Fruit fly (Drosophila melanogaster) whole organism, embryonic: ENCODE results near the gene CG13616.

Source experiments
- CG10321 ChIP-seq: fragments of 200-800 bp; sonication (Bioruptor generic); IDR thresholded peaks from 2 replicates; pipeline ENCODE4 v1.3.6; 2022; ENCODE audit warnings: missing biosample characterization, missing genetic modification characterization
- CG10462 ChIP-seq: fragments of 200-800 bp; sonication (Bioruptor generic); optimal IDR thresholded peaks from 2 replicates; lab custom pipeline; 2016; ENCODE audit warnings: missing biosample characterization, missing genetic modification characterization
- CG10654 ChIP-seq: fragments of 200-800 bp; sonication (Bioruptor generic); optimal IDR thresholded peaks from 2 replicates; lab custom pipeline; 2016; ENCODE audit warnings: missing biosample characterization, missing genetic modification characterization
- CG10959 ChIP-seq: fragments of 200-800 bp; sonication (Bioruptor generic); IDR thresholded peaks from 2 replicates; pipeline ENCODE4 v1.3.6; 2022; ENCODE audit warnings: missing biosample characterization, missing genetic modification characterization
- CG10979 ChIP-seq: fragments of 200-800 bp; sonication (Bioruptor generic); optimal IDR thresholded peaks from 2 replicates; lab custom pipeline; 2018; ENCODE audit warnings: missing biosample characterization, mild to moderate bottlenecking, missing genetic modification characterization, moderate library complexity
- CG13775 ChIP-seq: fragments of 200-800 bp; sonication (Bioruptor generic); optimal IDR thresholded peaks from 3 replicates; lab custom pipeline; 2017; ENCODE audit warnings: missing biosample characterization, mild to moderate bottlenecking, missing genetic modification characterization
- CG15696 ChIP-seq: fragments of 200-800 bp; sonication (Bioruptor generic); optimal IDR thresholded peaks from 2 replicates; lab custom pipeline; 2019; ENCODE audit warnings: missing biosample characterization, mild to moderate bottlenecking, missing genetic modification characterization, moderate library complexity
- CG17361 ChIP-seq: fragments of 200-800 bp; sonication (Bioruptor generic); IDR thresholded peaks from 3 replicates; pipeline ENCODE4 v1.3.6; 2022; ENCODE audit warnings: missing biosample characterization, missing genetic modification characterization
- CG34422 ChIP-seq: fragments of 200-800 bp; sonication (Bioruptor generic); IDR thresholded peaks from 3 replicates; pipeline ENCODE4 v1.3.6; 2022; ENCODE audit warnings: missing biosample characterization, missing genetic modification characterization
- CG3726 ChIP-seq: fragments of 200-800 bp; sonication (Bioruptor generic); IDR thresholded peaks from 3 replicates; pipeline ENCODE4, ENCODE4 v1.3.6; 2022; ENCODE audit warnings: missing biosample characterization, missing genetic modification characterization
- CG3995 ChIP-seq: fragments of 200-800 bp; sonication (Bioruptor generic); optimal IDR thresholded peaks from 3 replicates; lab custom pipeline; 2016; ENCODE audit warnings: missing biosample characterization, missing genetic modification characterization
- CG4282 ChIP-seq: fragments of 200-800 bp; sonication (Bioruptor generic); optimal IDR thresholded peaks from 2 replicates; lab custom pipeline; 2016; ENCODE audit warnings: missing biosample characterization, missing genetic modification characterization
- CG43689 ChIP-seq: fragments of 200-800 bp; sonication (Bioruptor generic); IDR thresholded peaks from 2 replicates; pipeline ENCODE4 v1.3.6; 2022; ENCODE audit warnings: missing biosample characterization, missing genetic modification characterization
- CG5245 ChIP-seq: fragments of 200-800 bp; sonication (Bioruptor generic); optimal IDR thresholded peaks from 3 replicates; lab custom pipeline; 2016; ENCODE audit warnings: missing biosample characterization, missing genetic modification characterization
- CG6683 ChIP-seq: fragments of 200-800 bp; sonication (Bioruptor generic); optimal IDR thresholded peaks from 2 replicates; lab custom pipeline; 2017; ENCODE audit warnings: missing biosample characterization, mild to moderate bottlenecking, missing genetic modification characterization, missing genetic modification reagents
- CG7786 ChIP-seq: fragments of 200-800 bp; sonication (Bioruptor generic); optimal IDR thresholded peaks from 2 replicates; lab custom pipeline; 2016; ENCODE audit warnings: missing biosample characterization, missing genetic modification characterization
- CG7928 ChIP-seq: fragments of 200-800 bp; sonication (Bioruptor generic); optimal IDR thresholded peaks from 2 replicates; lab custom pipeline; 2017; ENCODE audit warnings: missing biosample characterization, mild to moderate bottlenecking, missing genetic modification characterization
- CG8290 ChIP-seq, 3 experiments: fragments of 200-800 bp; sonication (Bioruptor generic); optimal IDR thresholded peaks; 2 replicates each; lab custom pipeline; 2016 to 2019; ENCODE audit warnings: missing biosample characterization in 3 of 3, missing genetic modification characterization in 3 of 3, mild to moderate bottlenecking in 2 of 3, moderate library complexity in 1 of 3
- CG9437 ChIP-seq: fragments of 200-800 bp; sonication (Bioruptor generic); optimal IDR thresholded peaks from 2 replicates; lab custom pipeline; 2018; ENCODE audit warnings: missing biosample characterization, mild to moderate bottlenecking, missing genetic modification characterization
- CG9797 ChIP-seq: fragments of 200-800 bp; sonication (Bioruptor generic); optimal IDR thresholded peaks from 3 replicates; lab custom pipeline; 2018; ENCODE audit warnings: missing biosample characterization, mild to moderate bottlenecking, missing genetic modification characterization
- D ChIP-seq, 2 experiments: fragments of 200-800 bp in 1 of 2; fragments of >200 bp in 1 of 2; sonication (Bioruptor generic) in 1 of 2; optimal IDR thresholded peaks; 2 replicates in 1 of 2; 3 replicates in 1 of 2; lab custom pipeline; 2017; ENCODE audit warnings: mild to moderate bottlenecking in 1 of 2, missing biosample characterization in 1 of 2, missing genetic modification characterization in 1 of 2, missing genetic modification reagents in 1 of 2
- D19B ChIP-seq: fragments of 200-800 bp; sonication (Bioruptor generic); optimal IDR thresholded peaks from 2 replicates; lab custom pipeline; 2017; ENCODE audit warnings: missing biosample characterization, mild to moderate bottlenecking, missing genetic modification characterization
- Dek ChIP-seq: fragments of 200-800 bp; sonication (Bioruptor generic); optimal IDR thresholded peaks from 3 replicates; lab custom pipeline; 2019; ENCODE audit warnings: missing biosample characterization, mild to moderate bottlenecking, missing genetic modification characterization, moderate library complexity
- Elba2 ChIP-seq: fragments of 200-800 bp; sonication (Bioruptor generic); optimal IDR thresholded peaks from 3 replicates; lab custom pipeline; 2016; ENCODE audit warnings: missing biosample characterization, missing genetic modification characterization
- Ets65A ChIP-seq: fragments of 200-800 bp; sonication (Bioruptor generic); peaks from one replicate; lab custom pipeline; 2016; ENCODE audit warnings: missing biosample characterization, missing genetic modification characterization
- Fer3 ChIP-seq: fragments of 200-800 bp; sonication (Bioruptor generic); optimal IDR thresholded peaks from 2 replicates; lab custom pipeline; 2018; ENCODE audit warnings: missing biosample characterization, mild to moderate bottlenecking, missing genetic modification characterization, moderate library complexity
- Hey ChIP-seq: fragments of 200-800 bp; sonication (Bioruptor generic); optimal IDR thresholded peaks from 3 replicates; lab custom pipeline; 2018; ENCODE audit warnings: missing biosample characterization, mild to moderate bottlenecking, missing genetic modification characterization
- MESR4 ChIP-seq: fragments of 200-800 bp; sonication (Bioruptor generic); optimal IDR thresholded peaks from 2 replicates; lab custom pipeline; 2018; ENCODE audit warnings: missing biosample characterization, mild to moderate bottlenecking, missing genetic modification characterization, moderate library complexity
- Myb ChIP-seq: fragments of 200-800 bp; sonication (Bioruptor generic); optimal IDR thresholded peaks from 2 replicates; lab custom pipeline; 2016; ENCODE audit warnings: missing biosample characterization, missing genetic modification characterization
- NK7.1 ChIP-seq: fragments of 200-800 bp; sonication (Bioruptor generic); optimal IDR thresholded peaks from 3 replicates; lab custom pipeline; 2016; ENCODE audit warnings: missing biosample characterization, missing genetic modification characterization
- Nf-YC ChIP-seq: fragments of 200-800 bp; optimal IDR thresholded peaks from 3 replicates; lab custom pipeline; 2019; ENCODE audit warnings: missing biosample characterization, mild to moderate bottlenecking, missing genetic modification characterization, moderate library complexity
- Optix ChIP-seq: fragments of 200-800 bp; sonication (Bioruptor generic); IDR thresholded peaks from 3 replicates; pipeline ENCODE4 v1.3.6; 2022; ENCODE audit warnings: missing biosample characterization, missing genetic modification characterization
- Ptx1 ChIP-seq: fragments of 200-800 bp; sonication (Bioruptor generic); IDR thresholded peaks from 2 replicates; pipeline ENCODE4 v1.3.6; 2022; ENCODE audit warnings: missing biosample characterization, missing genetic modification characterization
- Rfx ChIP-seq: fragments of 200-800 bp; sonication (Bioruptor generic); IDR thresholded peaks from 2 replicates; pipeline ENCODE4 v1.3.6; 2022; ENCODE audit warnings: missing biosample characterization, missing genetic modification characterization
- Side ChIP-seq: fragments of 200-800 bp; sonication (Bioruptor generic); optimal IDR thresholded peaks from 2 replicates; lab custom pipeline; 2016; ENCODE audit warnings: missing biosample characterization, missing genetic modification characterization
- Trl ChIP-seq, 3 experiments: fragments of >200 bp in 2 of 3; fragments of 200-800 bp in 1 of 3; sonication (Bioruptor generic) in 1 of 3; optimal IDR thresholded peaks; 2 replicates in 1 of 3; 3 replicates in 2 of 3; lab custom pipeline; 2016 to 2017; ENCODE audit warnings: missing biosample characterization in 1 of 3, missing genetic modification characterization in 1 of 3
- cato ChIP-seq: fragments of 200-800 bp; sonication (Bioruptor generic); optimal IDR thresholded peaks from 2 replicates; lab custom pipeline; 2016; ENCODE audit warnings: missing biosample characterization, missing genetic modification characterization, borderline replicate concordance
- crc ChIP-seq: fragments of 200-800 bp; sonication (Bioruptor generic); optimal IDR thresholded peaks from 2 replicates; lab custom pipeline; 2016; ENCODE audit warnings: missing biosample characterization, missing genetic modification characterization
- ems ChIP-seq: fragments of 200-800 bp; sonication (Bioruptor generic); optimal IDR thresholded peaks from 3 replicates; lab custom pipeline; 2016; ENCODE audit warnings: missing biosample characterization, missing genetic modification characterization
- gcm ChIP-seq: fragments of 200-800 bp; sonication (Bioruptor generic); optimal IDR thresholded peaks from 2 replicates; lab custom pipeline; 2019; ENCODE audit warnings: missing biosample characterization, mild to moderate bottlenecking, missing genetic modification characterization, moderate library complexity
- gfzf ChIP-seq: fragments of 200-800 bp; sonication (Bioruptor generic); optimal IDR thresholded peaks from 2 replicates; lab custom pipeline; 2016; ENCODE audit warnings: missing biosample characterization, mild to moderate bottlenecking, missing genetic modification characterization, moderate library complexity
- h ChIP-seq: fragments of >200 bp; optimal IDR thresholded peaks from 2 replicates; lab custom pipeline; 2017
- kni ChIP-seq: fragments of 200-800 bp; sonication (Bioruptor generic); optimal IDR thresholded peaks from 3 replicates; lab custom pipeline; 2017; ENCODE audit warnings: mild to moderate bottlenecking, missing biosample characterization, missing genetic modification reagents, missing genetic modification characterization
- lmd ChIP-seq: fragments of 200-800 bp; sonication (Bioruptor generic); IDR thresholded peaks from 2 replicates; pipeline ENCODE4 v1.3.6; 2022; ENCODE audit warnings: missing biosample characterization, missing genetic modification characterization
- pum ChIP-seq: fragments of 200-800 bp; sonication (Bioruptor generic); optimal IDR thresholded peaks from 2 replicates; lab custom pipeline; 2016; ENCODE audit warnings: missing biosample characterization, missing genetic modification characterization
- ro ChIP-seq: fragments of 200-800 bp; sonication (Bioruptor generic); IDR thresholded peaks from 2 replicates; pipeline ENCODE4 v1.3.6; 2022; ENCODE audit warnings: missing biosample characterization, missing genetic modification characterization
- sc ChIP-seq, 3 experiments: fragments of >200 bp in 2 of 3; fragments of 200-800 bp in 1 of 3; sonication (Bioruptor generic) in 1 of 3; optimal IDR thresholded peaks; 2 replicates in 2 of 3; 3 replicates in 1 of 3; lab custom pipeline; 2017; ENCODE audit warnings: mild to moderate bottlenecking in 1 of 3, missing biosample characterization in 1 of 3, missing genetic modification characterization in 1 of 3, missing genetic modification reagents in 1 of 3
- slp2 ChIP-seq: fragments of 200-800 bp; sonication (Bioruptor generic); optimal IDR thresholded peaks from 2 replicates; lab custom pipeline; 2016; ENCODE audit warnings: missing biosample characterization, missing genetic modification characterization
- ssp ChIP-seq: fragments of 200-800 bp; sonication (Bioruptor generic); IDR thresholded peaks from 2 replicates; pipeline ENCODE4 v1.3.6; 2022; ENCODE audit warnings: missing biosample characterization, missing genetic modification characterization
- stwl ChIP-seq: fragments of 200-800 bp; sonication (Bioruptor generic); optimal IDR thresholded peaks from 3 replicates; lab custom pipeline; 2018; ENCODE audit warnings: missing biosample characterization, mild to moderate bottlenecking, missing genetic modification characterization, moderate library complexity
- wdn ChIP-seq: fragments of 200-800 bp; sonication (Bioruptor generic); IDR thresholded peaks from 2 replicates; pipeline ENCODE4 v1.3.6; 2022; ENCODE audit warnings: missing biosample characterization, missing genetic modification characterization

The CG13616 gene

DNA sequence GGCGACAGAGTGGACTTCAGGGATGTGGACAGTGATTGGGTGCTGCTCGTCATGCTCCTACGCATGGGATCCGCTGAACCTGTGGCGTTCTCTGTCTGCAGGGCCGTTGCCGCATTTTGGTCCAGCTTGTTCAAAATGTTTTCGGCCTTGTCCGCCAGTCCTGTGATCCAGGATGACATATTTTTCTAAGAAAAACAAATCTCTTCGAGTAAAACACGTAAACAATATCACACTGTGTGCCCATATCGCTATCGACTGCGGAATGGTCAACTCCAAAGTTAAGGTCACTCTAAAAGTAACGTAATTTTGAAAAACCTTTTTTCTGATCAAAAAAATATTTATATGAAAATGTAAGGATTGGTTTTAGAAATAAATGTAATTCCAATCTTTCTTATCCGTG is 35.0 kb upstream of the CG13616 start, which contains the start of gene Golgin84 (continued):
- TF ChIP-seq CG10462 (GFP tag; lab: Kevin White, UChicago) (no peak), CG13775 (GFP tag; lab: Kevin White, UChicago) (no peak), CG10321 (GFP tag; lab: Robert Waterston, UW) (no peak), Trl (optimal IDR thresholded peaks at IDR 0.05; lab: Kevin White, UChicago) (no peak), Trl (GFP tag; optimal IDR thresholded peaks at IDR 0.05; lab: Kevin White, UChicago) (no peak), CG3995 (GFP tag; lab: Kevin White, UChicago) (peak; percentile 24), Fer3 (tag; lab: Kevin White, UChicago) (no peak), kni (GFP tag; lab: Kevin White, UChicago) (no peak), CG3726 (0 out of 3 replicates have a peak, but pooled peaks have one; percentile 28), CG4282 (GFP tag; lab: Kevin White, UChicago) (no peak), Myb (peak; percentile 94), NK7.1 (GFP tag; lab: Kevin White, UChicago) (no peak), CG9797 (GFP tag; lab: Kevin White, UChicago) (peak; percentile 62), CG7786 (no peak), stwl (tag; lab: Kevin White, UChicago) (peak; percentile 40), CG43689 (GFP tag; lab: Robert Waterston, UW) (no peak), ssp (GFP tag; lab: Robert Waterston, UW) (no peak), CG8290 (GFP tag; optimal IDR thresholded peaks at IDR 0.05; lab: Kevin White, UChicago) (no peak), CG8290 (tag; optimal IDR thresholded peaks at IDR 0.05; lab: Kevin White, UChicago) (no peak), CG34422 (GFP tag; lab: Robert Waterston, UW) (no peak), D19B (GFP tag; lab: Kevin White, UChicago) (no peak), gcm (GFP tag; lab: Kevin White, UChicago) (no peak), Dek (no peak), gfzf (GFP tag; lab: Kevin White, UChicago) (peak; percentile 71), Ets65A (GFP tag; lab: Kevin White, UChicago) (no peak), CG10654 (GFP tag; lab: Kevin White, UChicago) (no peak), crc (GFP tag; lab: Kevin White, UChicago) (no peak), Side (GFP tag; lab: Kevin White, UChicago) (no peak), lmd (no peak), ems (GFP tag; lab: Kevin White, UChicago) (no peak), CG15696 (no peak), Ptx1 (GFP tag; lab: Robert Waterston, UW) (no peak), CG6683 (GFP tag; lab: Kevin White, UChicago) (no peak), pum (no peak), ro (no peak), Rfx (no peak), wdn (no peak), Optix (no peak), CG10959 (GFP tag; lab: Robert Waterston, UW) (no peak), CG10979 (no peak), slp2 (GFP tag; lab: Kevin White, UChicago) (no peak), D (optimal IDR thresholded peaks at IDR 0.05; lab: Kevin White, UChicago) (no peak), D (GFP tag; optimal IDR thresholded peaks at IDR 0.05; lab: Kevin White, UChicago) (no peak), CG17361 (GFP tag; lab: Robert Waterston, UW) (no peak), CG9437 (GFP tag; lab: Kevin White, UChicago) (peak; percentile 89), Elba2 (GFP tag; lab: Kevin White, UChicago) (no peak), sc (optimal IDR thresholded peaks at IDR 0.05; lab: Kevin White, UChicago) (no peak), sc (GFP tag; optimal IDR thresholded peaks at IDR 0.05; lab: Kevin White, UChicago) (no peak), cato (GFP tag; lab: Kevin White, UChicago) (no peak), Nf-YC (tag; lab: Kevin White, UChicago) (no peak), CG7928 (GFP tag; lab: Kevin White, UChicago) (no peak), Hey (no peak), MESR4 (peak; percentile 59), CG5245 (GFP tag; lab: Kevin White, UChicago) (no peak), h (lab: Kevin White, UChicago) (no peak)
